Worm (Caenorhabditis elegans): ENCODE results near the gene met-2.
A peak's percentile ranks its signal among the peaks of the same experiment; 100 is the strongest.

Gene met-2

DNA sequence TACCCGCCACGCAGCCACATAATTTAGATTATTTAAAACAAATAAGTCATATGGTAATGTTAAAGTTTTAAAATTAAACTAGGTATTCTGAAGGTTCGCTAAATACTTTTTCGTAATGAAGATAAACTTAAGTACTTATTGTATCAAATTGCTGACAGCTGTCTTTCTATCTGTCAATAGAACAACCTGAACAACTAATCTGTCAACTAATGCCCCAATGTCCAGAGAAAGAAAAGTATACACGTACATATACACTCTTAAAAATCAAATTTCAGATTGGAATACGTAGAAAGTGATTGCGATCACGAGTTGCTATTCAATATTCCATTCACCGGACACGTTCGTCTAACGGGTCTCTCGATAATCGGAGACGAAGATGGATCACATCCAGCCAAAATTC, 35.6 kb downstream of the met-2 start:
- no peak for TF ChIP-seq jun-1 (tag; optimal IDR thresholded peaks at IDR 0.05)
- no peak for TF ChIP-seq nhr-11 (tag; optimal IDR thresholded peaks at IDR 0.05)
- no peak for TF ChIP-seq nhr-12 (tag; optimal IDR thresholded peaks at IDR 0.05)
- TF ChIP-seq snpc-4 (tag; optimal IDR thresholded peaks at IDR 0.05): no peak
- no peak for TF ChIP-seq nhr-28 (tag; optimal IDR thresholded peaks at IDR 0.05)
- TF ChIP-seq ztf-4 (tag; optimal IDR thresholded peaks at IDR 0.05): no peak
- no peak for TF ChIP-seq lsy-12 (tag; optimal IDR thresholded peaks at IDR 0.05)
- no peak for TF ChIP-seq nfya-1 (tag; optimal IDR thresholded peaks at IDR 0.05; ENCODE audit: insufficient read depth)
- no peak for TF ChIP-seq eor-1 (tag; optimal IDR thresholded peaks at IDR 0.05)
- no peak for TF ChIP-seq fkh-2 (tag; optimal IDR thresholded peaks at IDR 0.05)
- no peak for TF ChIP-seq elt-1 (tag; optimal IDR thresholded peaks at IDR 0.05)
- no peak for TF ChIP-seq ztf-11 (tag; optimal IDR thresholded peaks at IDR 0.05)

DNA sequence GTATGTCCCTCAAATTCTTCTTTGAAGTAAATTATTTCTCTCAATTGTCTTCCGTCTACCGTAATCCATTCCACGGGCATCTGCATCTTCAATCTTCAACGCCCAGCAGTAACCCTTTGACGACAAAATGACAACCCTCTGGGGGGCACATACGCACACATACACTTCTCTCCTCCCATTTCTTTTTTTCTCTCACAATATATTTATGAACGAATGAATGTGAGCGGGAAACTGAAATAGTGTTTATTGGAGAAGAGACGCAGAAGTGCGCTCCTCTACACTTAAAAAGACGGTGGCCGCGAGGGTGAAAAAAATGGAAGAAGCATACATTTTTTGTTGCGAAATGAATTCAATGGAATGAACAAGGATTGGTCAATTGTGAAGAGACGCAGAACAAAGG, 36.9 kb downstream of the met-2 start:
- TF ChIP-seq unc-39 (tag; optimal IDR thresholded peaks at IDR 0.05) (no peak), elt-3 (tag; optimal IDR thresholded peaks at IDR 0.05) (no peak), egl-27 (tag; optimal IDR thresholded peaks at IDR 0.05) (no peak), nhr-23 (tag; optimal IDR thresholded peaks at IDR 0.05) (peak; percentile 78), nhr-11 (tag; optimal IDR thresholded peaks at IDR 0.05) (no peak), skn-1 (tag; optimal IDR thresholded peaks at IDR 0.05) (peak; percentile 35), nhr-67 (tag; optimal IDR thresholded peaks at IDR 0.05) (no peak), pqm-1 (tag; optimal IDR thresholded peaks at IDR 0.05) (peak; percentile 66), lsy-12 (tag; optimal IDR thresholded peaks at IDR 0.05) (peak; percentile 85), zag-1 (tag; optimal IDR thresholded peaks at IDR 0.05) (no peak), tbx-2 (tag; optimal IDR thresholded peaks at IDR 0.05) (no peak), nhr-12 (tag; optimal IDR thresholded peaks at IDR 0.05) (no peak), mml-1 (tag; optimal IDR thresholded peaks at IDR 0.05) (no peak), fkh-10 (GFP tag; optimal IDR thresholded peaks at IDR 0.05) (peak; percentile 75), unc-62 (GFP tag; optimal IDR thresholded peaks at IDR 0.05) (peak; percentile 70), elt-1 (tag; optimal IDR thresholded peaks at IDR 0.05) (peak; percentile 55), ceh-82 (tag; optimal IDR thresholded peaks at IDR 0.05) (no peak), nhr-77 (tag; optimal IDR thresholded peaks at IDR 0.05) (no peak), egl-5 (tag; optimal IDR thresholded peaks at IDR 0.05) (peak; percentile 60), pha-4 (tag; optimal IDR thresholded peaks at IDR 0.05) (peak; percentile 82), ama-1 (optimal IDR thresholded peaks at IDR 0.05) (no peak), ztf-11 (tag; optimal IDR thresholded peaks at IDR 0.05) (no peak), nhr-25 (tag; optimal IDR thresholded peaks at IDR 0.05) (peak; percentile 83), ztf-4 (tag; optimal IDR thresholded peaks at IDR 0.05) (no peak), hmg-11 (tag; optimal IDR thresholded peaks at IDR 0.05) (peak; percentile 80), sea-2 (GFP tag; optimal IDR thresholded peaks at IDR 0.05) (no peak), fkh-2 (tag; optimal IDR thresholded peaks at IDR 0.05) (no peak), fos-1 (tag; optimal IDR thresholded peaks at IDR 0.05) (no peak), R02D3.7 (tag; optimal IDR thresholded peaks at IDR 0.05) (peak; percentile 23), daf-12 (tag; optimal IDR thresholded peaks at IDR 0.05) (no peak), jun-1 (tag; optimal IDR thresholded peaks at IDR 0.05) (no peak), eor-1 (tag; optimal IDR thresholded peaks at IDR 0.05) (no peak), ceh-28 (tag; optimal IDR thresholded peaks at IDR 0.05) (peak; percentile 59), nfya-1 (tag; optimal IDR thresholded peaks at IDR 0.05; ENCODE audit: insufficient read depth) (peak; percentile 99), ZK546.5 (tag; optimal IDR thresholded peaks at IDR 0.05) (no peak), elt-2 (tag; optimal IDR thresholded peaks at IDR 0.05) (peak; percentile 65), nhr-76 (tag; optimal IDR thresholded peaks at IDR 0.05) (no peak), lin-15B (tag; optimal IDR thresholded peaks at IDR 0.05) (peak; percentile 88), lin-39 (tag; optimal IDR thresholded peaks at IDR 0.05) (peak; percentile 77), ceh-9 (tag; optimal IDR thresholded peaks at IDR 0.05) (no peak), nhr-237 (tag; optimal IDR thresholded peaks at IDR 0.05) (no peak), snpc-4 (tag; optimal IDR thresholded peaks at IDR 0.05) (peak; percentile 82), mdl-1 (tag; optimal IDR thresholded peaks at IDR 0.05) (no peak), aly-2 (tag; optimal IDR thresholded peaks at IDR 0.05) (no peak), nhr-43 (tag; optimal IDR thresholded peaks at IDR 0.05; ENCODE audit: poor library complexity, severe bottlenecking) (peak; percentile 14), ceh-16 (tag; optimal IDR thresholded peaks at IDR 0.05) (no peak), nhr-28 (tag; optimal IDR thresholded peaks at IDR 0.05) (no peak)
